Worm (Caenorhabditis elegans) whole organism, young adult: ENCODE data around the gene cyn-17.

ENCODE experiments used
- K11D2.4 ChIP-seq: fragments of 200-800 bp; sonication (Bioruptor generic); IDR thresholded peaks from 2 replicates; pipeline ENCODE4 v1.3.6; 2022; ENCODE audit warnings: missing genetic modification reagents, missing genetic modification characterization, missing compliant biosample characterization
- aptf-2 ChIP-seq: fragments of 200-800 bp; sonication (Bioruptor generic); conservative IDR thresholded peaks from 2 replicates; pipeline ENCODE4 v1.3.6; 2022; ENCODE audit warnings: missing genetic modification reagents, missing genetic modification characterization, missing compliant biosample characterization
- dpl-1 ChIP-seq: fragments of 150-350 bp; optimal IDR thresholded peaks from 2 replicates; lab custom pipeline; 2014; ENCODE audit warnings: missing biosample characterization, missing genetic modification reagents, missing genetic modification characterization
- efl-1 ChIP-seq: fragments of 150-350 bp; optimal IDR thresholded peaks from 2 replicates; lab custom pipeline; 2014; ENCODE audit warnings: missing biosample characterization, missing genetic modification reagents, missing genetic modification characterization
- gei-17 ChIP-seq: fragments of 200-800 bp; sonication (Bioruptor generic); optimal IDR thresholded peaks from 2 replicates; lab custom pipeline; 2018; ENCODE audit warnings: mild to moderate bottlenecking, missing genetic modification characterization, missing compliant biosample characterization
- nfya-1 ChIP-seq: sonication (generic microtip); optimal IDR thresholded peaks from 2 replicates; lab custom pipeline; 2017; ENCODE audit warnings: antibody characterized with exemption, missing compliant biosample characterization, missing genetic modification characterization, borderline replicate concordance; ENCODE audit not compliant: insufficient read depth

ce11 chrV:5772503-5772902 lies 27.0 kb upstream of the cyn-17 start:
- no peak for TF ChIP-seq K11D2.4 (GFP tag; lab: Robert Waterston, UW)
- TF ChIP-seq dpl-1: no peak
- no peak for TF ChIP-seq efl-1 (GFP tag; lab: Kevin White, UChicago)
- TF ChIP-seq gei-17: no peak
- no peak for TF ChIP-seq nfya-1 (tag; lab: Kevin White, UChicago)
- no peak for TF ChIP-seq aptf-2 (GFP tag; lab: Robert Waterston, UW)
